Worm (Caenorhabditis elegans) whole organism, late embryonic: ENCODE results near the gene amx-1.
A peak's percentile ranks its signal among the peaks of the same experiment; 100 is the strongest.

Experiments used
- ceh-2 ChIP-seq: sonication (generic microtip); optimal IDR thresholded peaks from 2 replicates; lab custom pipeline; 2016; ENCODE audit warnings: missing genotype, missing genetic modification characterization, missing compliant biosample characterization
- ceh-6 ChIP-seq: fragments of 200-800 bp; sonication (Bioruptor generic); optimal IDR thresholded peaks from 2 replicates; lab custom pipeline; 2018; ENCODE audit warnings: mild to moderate bottlenecking, missing genetic modification characterization, missing compliant biosample characterization
- che-1 ChIP-seq: sonication (generic microtip); optimal IDR thresholded peaks from 2 replicates; lab custom pipeline; 2016; ENCODE audit warnings: mild to moderate bottlenecking, missing genetic modification characterization, missing compliant biosample characterization
- nhr-11 ChIP-seq: fragments of 150-350 bp; optimal IDR thresholded peaks from 2 replicates; lab custom pipeline; 2014; ENCODE audit warnings: missing biosample characterization, missing genetic modification characterization
- pha-4 ChIP-seq: fragments of 150-350 bp; optimal IDR thresholded peaks from 2 replicates; lab custom pipeline; 2018; ENCODE audit warnings: missing biosample characterization, missing genetic modification reagents, missing genetic modification characterization

ce11 chrIII:3820134-3820533, 2.1 kb upstream of the amx-1 start:
- no peak for TF ChIP-seq ceh-6 (GFP tag; lab: Kevin White, UChicago)
- TF ChIP-seq pha-4 (tag; lab: Kevin White, UChicago) = no peak
- peak; percentile 39 for TF ChIP-seq ceh-2 (tag; lab: Kevin White, UChicago)
- no peak for TF ChIP-seq che-1 (tag; lab: Kevin White, UChicago)
- no peak for TF ChIP-seq nhr-11 (tag; lab: Kevin White, UChicago)
